Worm (Caenorhabditis elegans) whole organism, late embryonic: ENCODE data around the gene F17A2.16.

Source experiments
- C38D4.7 ChIP-seq: fragments of 200-800 bp; sonication (Bioruptor generic); optimal IDR thresholded peaks from 2 replicates; lab custom pipeline; 2018; ENCODE audit warnings: mild to moderate bottlenecking, missing genetic modification characterization, moderate library complexity, missing compliant biosample characterization
- F13H6.1 ChIP-seq: sonication (generic microtip); optimal IDR thresholded peaks from 2 replicates; lab custom pipeline; 2016; ENCODE audit warnings: missing genetic modification characterization, missing compliant biosample characterization
- K02D7.2 ChIP-seq: sonication (generic microtip); optimal IDR thresholded peaks from 2 replicates; lab custom pipeline; 2017; ENCODE audit warnings: mild to moderate bottlenecking, missing genetic modification characterization, missing compliant biosample characterization
- ahr-1 ChIP-seq: sonication (generic microtip); optimal IDR thresholded peaks from 2 replicates; lab custom pipeline; 2016; ENCODE audit warnings: missing genetic modification characterization, missing compliant biosample characterization
- ama-1 ChIP-seq: fragments of 150-350 bp; optimal IDR thresholded peaks from 2 replicates; lab custom pipeline; 2014
- ceh-14 ChIP-seq: sonication (generic microtip); optimal IDR thresholded peaks from 2 replicates; lab custom pipeline; 2016; ENCODE audit warnings: missing genotype, missing genetic modification characterization, missing compliant biosample characterization
- ceh-19 ChIP-seq: fragments of 200-800 bp; sonication (Bioruptor generic); optimal IDR thresholded peaks from 2 replicates; lab custom pipeline; 2018; ENCODE audit warnings: mild to moderate bottlenecking, missing genetic modification characterization, missing compliant biosample characterization
- ceh-2 ChIP-seq: sonication (generic microtip); optimal IDR thresholded peaks from 2 replicates; lab custom pipeline; 2016; ENCODE audit warnings: missing genotype, missing genetic modification characterization, missing compliant biosample characterization
- ceh-22 ChIP-seq: sonication (generic microtip); optimal IDR thresholded peaks from 2 replicates; lab custom pipeline; 2017; ENCODE audit warnings: missing biosample characterization, missing genetic modification characterization
- ceh-34 ChIP-seq: sonication (generic microtip); optimal IDR thresholded peaks from 2 replicates; lab custom pipeline; 2016; ENCODE audit warnings: mild to moderate bottlenecking, missing genetic modification characterization, missing compliant biosample characterization
- ceh-48 ChIP-seq: sonication (generic microtip); optimal IDR thresholded peaks from 2 replicates; lab custom pipeline; 2016; ENCODE audit warnings: missing genetic modification characterization, inconsistent platforms, missing compliant biosample characterization
- ceh-6 ChIP-seq: fragments of 200-800 bp; sonication (Bioruptor generic); optimal IDR thresholded peaks from 2 replicates; lab custom pipeline; 2018; ENCODE audit warnings: mild to moderate bottlenecking, missing genetic modification characterization, missing compliant biosample characterization
- ceh-9 ChIP-seq: sonication (generic microtip); optimal IDR thresholded peaks from 2 replicates; lab custom pipeline; 2016; ENCODE audit warnings: mild to moderate bottlenecking, missing genetic modification characterization, inconsistent platforms, missing compliant biosample characterization
- che-1 ChIP-seq: sonication (generic microtip); optimal IDR thresholded peaks from 2 replicates; lab custom pipeline; 2016; ENCODE audit warnings: mild to moderate bottlenecking, missing genetic modification characterization, missing compliant biosample characterization
- dmd-4 ChIP-seq: sonication (generic microtip); optimal IDR thresholded peaks from 2 replicates; lab custom pipeline; 2016; ENCODE audit warnings: borderline replicate concordance, missing genetic modification characterization, missing compliant biosample characterization
- elt-2 ChIP-seq: sonication (generic microtip); optimal IDR thresholded peaks from 2 replicates; lab custom pipeline; 2016; ENCODE audit warnings: missing genetic modification reagents, missing genetic modification characterization, missing compliant biosample characterization
- fax-1 ChIP-seq: sonication (generic microtip); optimal IDR thresholded peaks from 2 replicates; lab custom pipeline; 2016; ENCODE audit warnings: missing genotype, missing genetic modification characterization, missing compliant biosample characterization
- fkh-6 ChIP-seq: sonication (generic microtip); optimal IDR thresholded peaks from 2 replicates; lab custom pipeline; 2016; ENCODE audit warnings: missing genetic modification characterization, missing compliant biosample characterization
- gmeb-2 ChIP-seq: sonication (generic microtip); optimal IDR thresholded peaks from 2 replicates; lab custom pipeline; 2016; ENCODE audit warnings: missing genetic modification characterization, inconsistent platforms, missing compliant biosample characterization
- hlh-13 ChIP-seq: fragments of 200-800 bp; sonication (Bioruptor generic); optimal IDR thresholded peaks from 2 replicates; lab custom pipeline; 2018; ENCODE audit warnings: mild to moderate bottlenecking, missing genetic modification characterization, missing compliant biosample characterization
- hlh-6 ChIP-seq: sonication (generic microtip); optimal IDR thresholded peaks from 2 replicates; lab custom pipeline; 2016; ENCODE audit warnings: missing genotype, missing genetic modification characterization, missing compliant biosample characterization
- lim-6 ChIP-seq: sonication (generic microtip); optimal IDR thresholded peaks from 2 replicates; lab custom pipeline; 2016; ENCODE audit warnings: missing genetic modification characterization, missing compliant biosample characterization
- lin-11 ChIP-seq: fragments of 200-800 bp; sonication (Bioruptor generic); optimal IDR thresholded peaks from 2 replicates; lab custom pipeline; 2018; ENCODE audit warnings: mild to moderate bottlenecking, missing genetic modification characterization, missing compliant biosample characterization
- mec-3 ChIP-seq: sonication (generic microtip); optimal IDR thresholded peaks from 2 replicates; lab custom pipeline; 2016; ENCODE audit warnings: borderline replicate concordance, missing genetic modification characterization, missing compliant biosample characterization
- nfya-1 ChIP-seq: sonication (generic microtip); optimal IDR thresholded peaks from 2 replicates; lab custom pipeline; 2017; ENCODE audit warnings: missing genetic modification characterization, mild to moderate bottlenecking, missing compliant biosample characterization, antibody characterized with exemption, moderate library complexity
- nhr-11 ChIP-seq: fragments of 150-350 bp; optimal IDR thresholded peaks from 2 replicates; lab custom pipeline; 2014; ENCODE audit warnings: missing biosample characterization, missing genetic modification characterization
- nhr-232 ChIP-seq: sonication (generic microtip); optimal IDR thresholded peaks from 2 replicates; lab custom pipeline; 2016; ENCODE audit warnings: missing genetic modification characterization, missing compliant biosample characterization
- npax-4 ChIP-seq: sonication (generic microtip); optimal IDR thresholded peaks from 2 replicates; lab custom pipeline; 2016; ENCODE audit warnings: missing genetic modification characterization, missing compliant biosample characterization
- odd-2 ChIP-seq: sonication (generic microtip); optimal IDR thresholded peaks from 2 replicates; lab custom pipeline; 2017; ENCODE audit warnings: antibody characterized with exemption, mild to moderate bottlenecking, missing genetic modification characterization, missing compliant biosample characterization
- pax-1 ChIP-seq: fragments of 150-350 bp; optimal IDR thresholded peaks from 2 replicates; lab custom pipeline; 2014; ENCODE audit warnings: missing biosample characterization, missing genetic modification characterization
- pha-4 ChIP-seq: fragments of 150-350 bp; optimal IDR thresholded peaks from 2 replicates; lab custom pipeline; 2018; ENCODE audit warnings: missing biosample characterization, missing genetic modification reagents, missing genetic modification characterization
- pqm-1 ChIP-seq: sonication (generic microtip); optimal IDR thresholded peaks from 2 replicates; lab custom pipeline; 2016; ENCODE audit warnings: missing genetic modification characterization, missing compliant biosample characterization
- pros-1 ChIP-seq: fragments of 150-350 bp; optimal IDR thresholded peaks from 2 replicates; lab custom pipeline; 2014; ENCODE audit warnings: missing biosample characterization, missing genetic modification reagents, missing genetic modification characterization
- rnt-1 ChIP-seq: sonication (generic microtip); optimal IDR thresholded peaks from 2 replicates; lab custom pipeline; 2016; ENCODE audit warnings: missing genetic modification characterization, missing compliant biosample characterization
- sdc-2 ChIP-seq: sonication (generic microtip); optimal IDR thresholded peaks from 2 replicates; lab custom pipeline; 2016; ENCODE audit warnings: missing genotype, missing genetic modification characterization, missing compliant biosample characterization
- sox-2 ChIP-seq: fragments of 200-800 bp; sonication (Bioruptor generic); IDR thresholded peaks from 2 replicates; pipeline ENCODE4 v1.3.6; 2022; ENCODE audit warnings: missing genetic modification reagents, missing genetic modification characterization, missing compliant biosample characterization
- sox-4 ChIP-seq: sonication (generic microtip); optimal IDR thresholded peaks from 2 replicates; lab custom pipeline; 2017; ENCODE audit warnings: mild to moderate bottlenecking, missing genetic modification characterization, inconsistent platforms, missing compliant biosample characterization
- syd-9 ChIP-seq: sonication (generic microtip); optimal IDR thresholded peaks from 2 replicates; lab custom pipeline; 2016; ENCODE audit warnings: mild to moderate bottlenecking, missing genetic modification characterization, moderate library complexity, missing compliant biosample characterization
- tbx-2 ChIP-seq: sonication (generic microtip); optimal IDR thresholded peaks from 2 replicates; lab custom pipeline; 2016; ENCODE audit warnings: missing genetic modification characterization, missing compliant biosample characterization
- tbx-7 ChIP-seq: sonication (generic microtip); optimal IDR thresholded peaks from 2 replicates; lab custom pipeline; 2016; ENCODE audit warnings: missing genotype, missing genetic modification characterization, missing compliant biosample characterization
- unc-55 ChIP-seq: sonication (generic microtip); optimal IDR thresholded peaks from 2 replicates; lab custom pipeline; 2017; ENCODE audit warnings: missing biosample characterization, missing genetic modification reagents, missing genetic modification characterization
- zip-5 ChIP-seq: sonication (generic microtip); optimal IDR thresholded peaks from 2 replicates; lab custom pipeline; 2016; ENCODE audit warnings: missing genetic modification characterization, missing compliant biosample characterization
- ztf-16 ChIP-seq: sonication (generic microtip); optimal IDR thresholded peaks from 2 replicates; lab custom pipeline; 2017; ENCODE audit warnings: missing genetic modification characterization, missing compliant biosample characterization

F17A2.16 gene

ce11 chrX:12280477-12280876 is 27.8 kb upstream of the F17A2.16 start, which contains the start of gene C04B4.1:
TSS of gene C04B4.1 (plus strand) at chrX:12280777.
- no peak for TF ChIP-seq K02D7.2 (tag; lab: Kevin White, UChicago)
- no peak for TF ChIP-seq ceh-9 (tag; lab: Kevin White, UChicago)
- no peak for TF ChIP-seq sox-4 (tag; lab: Kevin White, UChicago)
- no peak for TF ChIP-seq pax-1 (tag; lab: Kevin White, UChicago)
- no peak for TF ChIP-seq syd-9 (tag; lab: Kevin White, UChicago)
- no peak for TF ChIP-seq C38D4.7 (GFP tag; lab: Kevin White, UChicago)
- TF ChIP-seq ama-1: no peak
- no peak for TF ChIP-seq sdc-2 (tag; lab: Kevin White, UChicago)
- TF ChIP-seq, all 69 proteins: peak for 0

- TF ChIP-seq nhr-232 (tag; lab: Kevin White, UChicago) (no peak), ceh-14 (tag; lab: Kevin White, UChicago) (no peak), tbx-2 (no peak), gmeb-2 (tag; lab: Kevin White, UChicago) (no peak), ceh-2 (no peak), ztf-16 (tag; lab: Kevin White, UChicago) (no peak), nfya-1 (tag; lab: Kevin White, UChicago) (no peak), syd-9 (tag; lab: Kevin White, UChicago) (no peak), sox-2 (no peak), rnt-1 (tag; lab: Kevin White, UChicago) (no peak), hlh-6 (tag; lab: Kevin White, UChicago) (no peak), ceh-48 (tag; lab: Kevin White, UChicago) (no peak), lim-6 (no peak), hlh-13 (GFP tag; lab: Kevin White, UChicago) (no peak), ceh-34 (tag; lab: Kevin White, UChicago) (no peak), nhr-11 (tag; lab: Kevin White, UChicago) (no peak)
These were observed 25.3 kb upstream of the F17A2.16 start, which contains the start of gene C04B4.2 for ce11 chrX:12282911-12283310. TSS of gene C04B4.2 (plus strand) at chrX:12283281.

ce11 chrX:12284161-12284560 is 24.1 kb upstream of the F17A2.16 start:
- TF ChIP-seq zip-5 (tag; lab: Kevin White, UChicago) (no peak), sox-2 (no peak), mec-3 (no peak), pha-4 (tag; lab: Kevin White, UChicago) (no peak), nfya-1 (tag; lab: Kevin White, UChicago) (no peak), che-1 (no peak), sox-4 (tag; lab: Kevin White, UChicago) (no peak), pqm-1 (tag; lab: Kevin White, UChicago) (no peak), elt-2 (tag; lab: Kevin White, UChicago) (no peak), lim-6 (no peak), unc-55 (no peak), gmeb-2 (tag; lab: Kevin White, UChicago) (no peak), npax-4 (no peak)

- TF ChIP-seq gmeb-2 (tag; lab: Kevin White, UChicago): no peak
- TF ChIP-seq ztf-16 (tag; lab: Kevin White, UChicago): no peak
- no peak for TF ChIP-seq ceh-48 (tag; lab: Kevin White, UChicago)
- TF ChIP-seq fax-1: no peak
- TF ChIP-seq K02D7.2 (tag; lab: Kevin White, UChicago): no peak
- TF ChIP-seq hlh-13 (GFP tag; lab: Kevin White, UChicago): no peak
- no peak for TF ChIP-seq sdc-2 (tag; lab: Kevin White, UChicago)
- no peak for TF ChIP-seq ahr-1 (tag; lab: Kevin White, UChicago)
- no peak for TF ChIP-seq lin-11
- TF ChIP-seq F13H6.1 (tag; lab: Kevin White, UChicago): no peak
These were observed 22.8 kb upstream of the F17A2.16 start, which contains the start of gene lips-2 for ce11 chrX:12285496-12285895. TSS of gene lips-2 (plus strand) at chrX:12285796.

ce11 chrX:12288254-12288653 is 20.0 kb upstream of the F17A2.16 start, which contains the start of gene C04B4.5:
TSS of gene C04B4.5 (minus strand) at chrX:12288354.
- no peak for TF ChIP-seq fkh-6 (tag; lab: Kevin White, UChicago)
- TF ChIP-seq odd-2 (tag; lab: Kevin White, UChicago): no peak
- TF ChIP-seq hlh-6 (tag; lab: Kevin White, UChicago): no peak
- TF ChIP-seq ceh-22 (tag; lab: Kevin White, UChicago): no peak
- TF ChIP-seq pha-4 (tag; lab: Kevin White, UChicago): no peak
- no peak for TF ChIP-seq ahr-1 (tag; lab: Kevin White, UChicago)
- no peak for TF ChIP-seq ceh-6 (GFP tag; lab: Kevin White, UChicago)
- TF ChIP-seq ceh-19 (GFP tag; lab: Kevin White, UChicago): no peak
- no peak for TF ChIP-seq tbx-7 (tag; lab: Kevin White, UChicago)
- TF ChIP-seq ceh-48 (tag; lab: Kevin White, UChicago): no peak
- TF ChIP-seq npax-4: no peak
- TF ChIP-seq dmd-4 (tag; lab: Kevin White, UChicago): no peak
- no peak for TF ChIP-seq pros-1 (tag; lab: Kevin White, UChicago)
